Fruit fly (Drosophila melanogaster) whole organism, embryonic: Measurements from ENCODE around the gene e.

ENCODE experiments used
- Ada2b ChIP-seq: fragments of 200-800 bp; sonication (Bioruptor generic); IDR thresholded peaks from 2 replicates; pipeline ENCODE4 v1.3.6; 2022; ENCODE audit warnings: missing biosample characterization, missing genetic modification characterization
- Antp ChIP-seq: fragments of 200-800 bp; sonication (Bioruptor generic); optimal IDR thresholded peaks from 3 replicates; lab custom pipeline; 2016; ENCODE audit warnings: missing biosample characterization, missing genetic modification characterization
- CG10321 ChIP-seq: fragments of 200-800 bp; sonication (Bioruptor generic); IDR thresholded peaks from 2 replicates; pipeline ENCODE4 v1.3.6; 2022; ENCODE audit warnings: missing biosample characterization, missing genetic modification characterization
- CG12236 ChIP-seq: fragments of 200-800 bp; sonication (Bioruptor generic); optimal IDR thresholded peaks from 2 replicates; lab custom pipeline; 2016; ENCODE audit warnings: missing biosample characterization, missing genetic modification characterization
- CG12659 ChIP-seq: fragments of 200-800 bp; sonication (Bioruptor generic); optimal IDR thresholded peaks from 3 replicates; lab custom pipeline; 2017; ENCODE audit warnings: mild to moderate bottlenecking, missing biosample characterization, missing genetic modification reagents, missing genetic modification characterization
- CG13287 ChIP-seq: fragments of 200-800 bp; sonication (Bioruptor generic); IDR thresholded peaks from 2 replicates; pipeline ENCODE4 v1.3.6; 2022; ENCODE audit warnings: missing biosample characterization, missing genetic modification characterization; ENCODE audit not compliant: partially characterized antibody
- CG16815 ChIP-seq: fragments of 200-800 bp; sonication (Bioruptor generic); optimal IDR thresholded peaks from 3 replicates; lab custom pipeline; 2017; ENCODE audit warnings: missing biosample characterization, mild to moderate bottlenecking, missing genetic modification characterization
- CG18476 ChIP-seq: fragments of 200-800 bp; sonication (Bioruptor generic); optimal IDR thresholded peaks from 2 replicates; lab custom pipeline; 2016; ENCODE audit warnings: missing biosample characterization, mild to moderate bottlenecking, missing genetic modification characterization
- CG2875 ChIP-seq: fragments of 200-800 bp; sonication (Bioruptor generic); optimal IDR thresholded peaks from 2 replicates; lab custom pipeline; 2017; ENCODE audit warnings: missing biosample characterization, mild to moderate bottlenecking, missing genetic modification characterization, missing genetic modification reagents
- CG3847 ChIP-seq: fragments of 200-800 bp; sonication (Bioruptor generic); IDR thresholded peaks from 2 replicates; pipeline ENCODE4 v1.3.6; 2022; ENCODE audit warnings: missing biosample characterization, missing genetic modification characterization
- CG4404 ChIP-seq: fragments of 200-800 bp; sonication (Bioruptor generic); IDR thresholded peaks from 2 replicates; pipeline ENCODE4 v1.3.6; 2022; ENCODE audit warnings: missing biosample characterization, missing genetic modification characterization
- CG6254 ChIP-seq: fragments of 200-800 bp; sonication (Bioruptor generic); optimal IDR thresholded peaks from 3 replicates; lab custom pipeline; 2017; ENCODE audit warnings: mild to moderate bottlenecking, missing biosample characterization, missing genetic modification reagents, missing genetic modification characterization
- CG6654 ChIP-seq: fragments of 200-800 bp; sonication (Bioruptor generic); optimal IDR thresholded peaks from 2 replicates; lab custom pipeline; 2017; ENCODE audit warnings: missing biosample characterization, mild to moderate bottlenecking, missing genetic modification characterization
- CG6683 ChIP-seq: fragments of 200-800 bp; sonication (Bioruptor generic); optimal IDR thresholded peaks from 2 replicates; lab custom pipeline; 2017; ENCODE audit warnings: missing biosample characterization, mild to moderate bottlenecking, missing genetic modification characterization, missing genetic modification reagents
- CG6854 ChIP-seq: fragments of 200-800 bp; sonication (Bioruptor generic); optimal IDR thresholded peaks from 3 replicates; lab custom pipeline; 2017; ENCODE audit warnings: missing biosample characterization, mild to moderate bottlenecking, missing genetic modification characterization
- CG8359 ChIP-seq: fragments of 200-800 bp; sonication (Bioruptor generic); optimal IDR thresholded peaks from 2 replicates; lab custom pipeline; 2017; ENCODE audit warnings: missing biosample characterization, mild to moderate bottlenecking, missing genetic modification characterization, borderline replicate concordance
- CG8765 ChIP-seq: fragments of 200-800 bp; sonication (Bioruptor generic); IDR thresholded peaks from 2 replicates; pipeline ENCODE4 v1.3.6; 2022; ENCODE audit warnings: missing biosample characterization, missing genetic modification characterization
- CG9797 ChIP-seq: fragments of 200-800 bp; sonication (Bioruptor generic); optimal IDR thresholded peaks from 3 replicates; lab custom pipeline; 2018; ENCODE audit warnings: missing biosample characterization, mild to moderate bottlenecking, missing genetic modification characterization
- CHES-1-like ChIP-seq: fragments of 200-800 bp; sonication (Bioruptor generic); optimal IDR thresholded peaks from 2 replicates; lab custom pipeline; 2016; ENCODE audit warnings: missing biosample characterization, missing genetic modification characterization
- Fer3 ChIP-seq: fragments of 200-800 bp; sonication (Bioruptor generic); optimal IDR thresholded peaks from 2 replicates; lab custom pipeline; 2018; ENCODE audit warnings: missing biosample characterization, mild to moderate bottlenecking, missing genetic modification characterization, moderate library complexity
- GATAe ChIP-seq: fragments of 200-800 bp; sonication (Bioruptor generic); conservative IDR thresholded peaks from 2 replicates; pipeline ENCODE4 v1.3.6; 2022; ENCODE audit warnings: missing biosample characterization, missing genetic modification characterization
- HLH4C ChIP-seq: fragments of 200-800 bp; sonication (Bioruptor generic); IDR thresholded peaks from 3 replicates; pipeline ENCODE4 v1.3.6; 2022; ENCODE audit warnings: missing biosample characterization, missing genetic modification characterization; ENCODE audit not compliant: partially characterized antibody
- Hmr ChIP-seq: fragments of 200-800 bp; sonication (Bioruptor generic); optimal IDR thresholded peaks from 3 replicates; lab custom pipeline; 2017; ENCODE audit warnings: mild to moderate bottlenecking, missing biosample characterization, missing genetic modification reagents, missing genetic modification characterization
- Mes4 ChIP-seq: fragments of 200-800 bp; sonication (Bioruptor generic); optimal IDR thresholded peaks from 2 replicates; lab custom pipeline; 2016; ENCODE audit warnings: missing biosample characterization, missing genetic modification characterization
- Myb ChIP-seq: fragments of 200-800 bp; sonication (Bioruptor generic); optimal IDR thresholded peaks from 2 replicates; lab custom pipeline; 2016; ENCODE audit warnings: missing biosample characterization, missing genetic modification characterization
- NFAT ChIP-seq: fragments of 200-800 bp; sonication (Bioruptor generic); IDR thresholded peaks from 2 replicates; pipeline ENCODE4 v1.3.6; 2022; ENCODE audit warnings: missing biosample characterization, missing genetic modification characterization
- Optix ChIP-seq: fragments of 200-800 bp; sonication (Bioruptor generic); IDR thresholded peaks from 3 replicates; pipeline ENCODE4 v1.3.6; 2022; ENCODE audit warnings: missing biosample characterization, missing genetic modification characterization
- Taf1 ChIP-seq: fragments of 200-800 bp; sonication (Bioruptor generic); IDR thresholded peaks from 2 replicates; pipeline ENCODE4 v1.3.6; 2022; ENCODE audit warnings: missing biosample characterization, missing genetic modification characterization
- Vsx1 ChIP-seq: fragments of 200-800 bp; sonication (Bioruptor generic); optimal IDR thresholded peaks from 2 replicates; lab custom pipeline; 2017; ENCODE audit warnings: missing biosample characterization, mild to moderate bottlenecking, missing genetic modification characterization, missing genetic modification reagents
- cas ChIP-seq: fragments of 200-800 bp; sonication (Bioruptor generic); IDR thresholded peaks from 2 replicates; pipeline ENCODE4 v1.3.6; 2022; ENCODE audit warnings: missing biosample characterization, missing genetic modification characterization
- chm ChIP-seq: fragments of 200-800 bp; sonication (Bioruptor generic); IDR thresholded peaks from 2 replicates; pipeline ENCODE4 v1.3.6; 2022; ENCODE audit warnings: missing biosample characterization, missing genetic modification characterization
- da ChIP-seq: fragments of 200-800 bp; sonication (Bioruptor generic); optimal IDR thresholded peaks from 2 replicates; lab custom pipeline; 2016; ENCODE audit warnings: missing biosample characterization, missing genetic modification characterization
- dimm ChIP-seq: fragments of 200-800 bp; sonication (Bioruptor generic); IDR thresholded peaks from 2 replicates; pipeline ENCODE4 v1.3.6; 2022; ENCODE audit warnings: missing biosample characterization, missing genetic modification characterization
- dm ChIP-seq: fragments of 200-800 bp; sonication (Bioruptor generic); optimal IDR thresholded peaks from 3 replicates; lab custom pipeline; 2016; ENCODE audit warnings: missing biosample characterization, missing genetic modification characterization
- esg ChIP-seq: fragments of 200-800 bp; sonication (Bioruptor generic); conservative IDR thresholded peaks from 2 replicates; pipeline ENCODE4 v1.3.6; 2022; ENCODE audit warnings: missing biosample characterization, missing genetic modification characterization
- fd3F ChIP-seq: fragments of 200-800 bp; sonication (Bioruptor generic); optimal IDR thresholded peaks from 2 replicates; lab custom pipeline; 2018; ENCODE audit warnings: missing biosample characterization, mild to moderate bottlenecking, missing genetic modification characterization, moderate library complexity
- gro ChIP-seq: fragments of 200-800 bp; sonication (Bioruptor generic); optimal IDR thresholded peaks from 2 replicates; lab custom pipeline; 2016; ENCODE audit warnings: missing biosample characterization, missing genetic modification characterization
- hb ChIP-seq: fragments of 200-800 bp; sonication (Bioruptor generic); IDR thresholded peaks from 3 replicates; pipeline ENCODE4 v1.3.6; 2022; ENCODE audit warnings: missing biosample characterization, missing genetic modification characterization; ENCODE audit not compliant: partially characterized antibody
- insv ChIP-seq, 2 experiments: fragments of 200-800 bp; sonication (Bioruptor generic); optimal IDR thresholded peaks; 3 replicates each; lab custom pipeline; 2016 to 2018; ENCODE audit warnings: missing biosample characterization in 2 of 2, missing genetic modification characterization in 2 of 2
- inv ChIP-seq: fragments of 200-800 bp; sonication (Bioruptor generic); IDR thresholded peaks from 2 replicates; pipeline ENCODE4 v1.3.6; 2022; ENCODE audit warnings: missing biosample characterization, missing genetic modification characterization; ENCODE audit not compliant: partially characterized antibody
- knrl ChIP-seq: fragments of 200-800 bp; sonication (Bioruptor generic); IDR thresholded peaks from 3 replicates; pipeline ENCODE4 v1.3.6; 2022; ENCODE audit warnings: missing biosample characterization, missing genetic modification characterization; ENCODE audit not compliant: partially characterized antibody
- lab ChIP-seq: fragments of 200-800 bp; sonication (Bioruptor generic); optimal IDR thresholded peaks from 3 replicates; lab custom pipeline; 2017; ENCODE audit warnings: missing biosample characterization, missing genetic modification characterization, mild to moderate bottlenecking, moderate library complexity, missing genetic modification reagents
- luna ChIP-seq: fragments of 200-800 bp; sonication (Bioruptor generic); optimal IDR thresholded peaks from 2 replicates; lab custom pipeline; 2016; ENCODE audit warnings: missing biosample characterization, missing genetic modification characterization
- nerfin-1 ChIP-seq: fragments of 200-800 bp; sonication (Bioruptor generic); optimal IDR thresholded peaks from 3 replicates; lab custom pipeline; 2019; ENCODE audit warnings: missing biosample characterization, mild to moderate bottlenecking, missing genetic modification characterization, moderate library complexity
- sc ChIP-seq, 3 experiments: fragments of >200 bp in 2 of 3; fragments of 200-800 bp in 1 of 3; sonication (Bioruptor generic) in 1 of 3; optimal IDR thresholded peaks; 2 replicates in 2 of 3; 3 replicates in 1 of 3; lab custom pipeline; 2017; ENCODE audit warnings: mild to moderate bottlenecking in 1 of 3, missing biosample characterization in 1 of 3, missing genetic modification characterization in 1 of 3, missing genetic modification reagents in 1 of 3
- sr ChIP-seq: fragments of 200-800 bp; sonication (Bioruptor generic); IDR thresholded peaks from 3 replicates; pipeline ENCODE4 v1.3.6; 2022; ENCODE audit warnings: missing biosample characterization, missing genetic modification characterization
- tio ChIP-seq: fragments of 200-800 bp; sonication (Bioruptor generic); optimal IDR thresholded peaks from 2 replicates; lab custom pipeline; 2017; ENCODE audit warnings: missing biosample characterization, missing genetic modification characterization, inconsistent platforms
- tx ChIP-seq: fragments of 200-800 bp; sonication (Bioruptor generic); optimal IDR thresholded peaks from 2 replicates; lab custom pipeline; 2016; ENCODE audit warnings: missing biosample characterization, missing genetic modification characterization
- vnd ChIP-seq: fragments of 200-800 bp; sonication (Bioruptor generic); IDR thresholded peaks from 3 replicates; pipeline ENCODE4 v1.3.6; 2022; ENCODE audit warnings: missing biosample characterization, missing genetic modification characterization; ENCODE audit not compliant: partially characterized antibody
- zen ChIP-seq: fragments of 200-800 bp; sonication (Bioruptor generic); optimal IDR thresholded peaks from 3 replicates; lab custom pipeline; 2018; ENCODE audit warnings: missing biosample characterization, mild to moderate bottlenecking, missing genetic modification characterization, moderate library complexity

Gene e

DNA sequence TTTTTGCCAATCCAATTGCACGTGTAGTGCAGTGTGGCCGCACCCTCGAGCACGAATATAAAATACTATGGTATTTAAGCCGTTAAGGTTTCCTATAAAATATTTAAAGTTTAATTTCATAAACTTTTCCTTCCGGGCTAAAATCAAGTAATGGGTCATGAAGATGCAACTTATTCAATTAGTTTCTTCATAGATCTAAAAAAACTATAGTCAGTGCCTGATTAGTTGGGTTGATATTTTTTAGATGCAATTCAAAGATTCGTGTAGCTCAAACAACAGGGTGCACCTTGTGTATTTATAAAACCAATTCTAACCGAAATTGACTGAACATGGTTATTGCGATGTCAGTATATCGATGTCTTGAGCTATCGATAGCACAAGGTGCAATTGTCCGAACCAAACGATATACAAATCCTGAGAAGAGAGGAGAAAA lies 18.2 kb downstream of the e start, which contains the start of the genes Smyd5 and Oga (continued):
- peak; percentile 24 for TF ChIP-seq zen
- peak; percentile 23 for TF ChIP-seq Antp (GFP tag; lab: Kevin White, UChicago)
- no peak for TF ChIP-seq CG16815 (GFP tag; lab: Kevin White, UChicago)
- no peak for TF ChIP-seq CG6854 (GFP tag; lab: Kevin White, UChicago)
- no peak for TF ChIP-seq Vsx1
- TF ChIP-seq hb (GFP tag; lab: Robert Waterston, UW) = peak; percentile 94
- no peak for TF ChIP-seq esg
- no peak for TF ChIP-seq CG8765 (GFP tag; lab: Robert Waterston, UW)
- peak; percentile 88 for TF ChIP-seq CG12659
- TF ChIP-seq Fer3 (tag; lab: Kevin White, UChicago) = no peak
- TF ChIP-seq CHES-1-like (GFP tag; lab: Kevin White, UChicago) = peak; percentile 55
- peak; percentile 100 for TF ChIP-seq CG6254 (GFP tag; lab: Kevin White, UChicago)
- TF ChIP-seq CG2875 (GFP tag; lab: Kevin White, UChicago) = peak; percentile 27
- no peak for TF ChIP-seq sr (GFP tag; lab: Robert Waterston, UW)
- no peak for TF ChIP-seq Ada2b (GFP tag; lab: Robert Waterston, UW)
- peak; percentile 94 for TF ChIP-seq HLH4C
- peak; percentile 91 for TF ChIP-seq vnd
- TF ChIP-seq CG9797 = peak; percentile 70
- peak; percentile 90 for TF ChIP-seq inv
- peak; percentile 54 for TF ChIP-seq gro
- TF ChIP-seq tio (GFP tag; lab: Kevin White, UChicago) = no peak
- TF ChIP-seq dm (GFP tag; lab: Kevin White, UChicago) = peak; percentile 85
- TF ChIP-seq CG3847 (GFP tag; lab: Robert Waterston, UW) = peak; percentile 52
- TF ChIP-seq CG13287 (GFP tag; lab: Robert Waterston, UW) = peak; percentile 94
- no peak for TF ChIP-seq lab (GFP tag; lab: Kevin White, UChicago)
- peak; percentile 21 for TF ChIP-seq tx (GFP tag; lab: Kevin White, UChicago)
- TF ChIP-seq insv (GFP tag; optimal IDR thresholded peaks at IDR 0.05; lab: Kevin White, UChicago) = peak in 1 of 2 experiments; percentile 60
- TF ChIP-seq knrl = peak; percentile 91
- TF ChIP-seq Hmr = no peak
- TF ChIP-seq chm = no peak
- TF ChIP-seq luna (GFP tag; lab: Kevin White, UChicago) = peak; percentile 46
- peak; percentile 4 for TF ChIP-seq CG12236
- no peak for TF ChIP-seq cas (GFP tag; lab: Robert Waterston, UW)
- TF ChIP-seq fd3F = no peak
- TF ChIP-seq sc (optimal IDR thresholded peaks at IDR 0.05; lab: Kevin White, UChicago) = no peak
- TF ChIP-seq sc (GFP tag; optimal IDR thresholded peaks at IDR 0.05; lab: Kevin White, UChicago) = no peak
- no peak for TF ChIP-seq CG6683
- TF ChIP-seq nerfin-1 (tag; lab: Kevin White, UChicago) = no peak
- no peak for TF ChIP-seq CG6654 (GFP tag; lab: Kevin White, UChicago)
- no peak for TF ChIP-seq GATAe
- no peak for TF ChIP-seq da (GFP tag; lab: Kevin White, UChicago)
- TF ChIP-seq Optix (GFP tag; lab: Robert Waterston, UW) = no peak
- TF ChIP-seq NFAT = peak; percentile 32; the same call in 1 of the 2 replicates
- TF ChIP-seq CG8359 (GFP tag; lab: Kevin White, UChicago) = no peak
- TF ChIP-seq Taf1 (GFP tag; lab: Robert Waterston, UW) = no peak
- TF ChIP-seq CG4404 (GFP tag; lab: Robert Waterston, UW) = no peak
- peak; percentile 46 for TF ChIP-seq Mes4
- peak; percentile 94 for TF ChIP-seq Myb (GFP tag; lab: Kevin White, UChicago)
- TF ChIP-seq CG18476 (GFP tag; lab: Kevin White, UChicago) = peak; percentile 3
- no peak for TF ChIP-seq CG10321
- TF ChIP-seq dimm (GFP tag; lab: Robert Waterston, UW) = no peak
